Worm (Caenorhabditis elegans): ENCODE results near the gene rnp-9.

Gene rnp-9

ce11 chrX:10162476-10162875, 4.6 kb upstream of the rnp-9 start:
- TF ChIP-seq ztf-23 (GFP tag; IDR thresholded peaks at IDR 0.05) (no peak), ztf-29 (GFP tag; IDR thresholded peaks at IDR 0.05) (no peak), ref-1 (GFP tag; conservative IDR thresholded peaks at IDR 0.05) (no peak), klf-2 (GFP tag; conservative IDR thresholded peaks at IDR 0.05) (no peak), tab-1 (GFP tag; IDR thresholded peaks at IDR 0.05) (no peak), cog-1 (tag; optimal IDR thresholded peaks at IDR 0.05) (no peak), med-1 (GFP tag; optimal IDR thresholded peaks at IDR 0.05; ENCODE audit: insufficient read depth) (no peak), flt-1 (GFP tag; IDR thresholded peaks at IDR 0.05) (no peak), T22C8.4 (GFP tag; IDR thresholded peaks at IDR 0.05) (no peak)

ce11 chrX:10163212-10163611, 3.9 kb upstream of the rnp-9 start:
- TF ChIP-seq cog-1 (tag; optimal IDR thresholded peaks at IDR 0.05), result no peak
- no peak for TF ChIP-seq T22C8.4 (GFP tag; IDR thresholded peaks at IDR 0.05)
- TF ChIP-seq flt-1 (GFP tag; IDR thresholded peaks at IDR 0.05), result no peak
- no peak for TF ChIP-seq ref-1 (GFP tag; conservative IDR thresholded peaks at IDR 0.05)
- TF ChIP-seq klf-2 (GFP tag; conservative IDR thresholded peaks at IDR 0.05), result no peak

- TF ChIP-seq ref-1 (GFP tag; conservative IDR thresholded peaks at IDR 0.05) (no peak), med-1 (GFP tag; optimal IDR thresholded peaks at IDR 0.05; ENCODE audit: insufficient read depth) (no peak), klf-2 (GFP tag; conservative IDR thresholded peaks at IDR 0.05) (no peak), ztf-29 (GFP tag; IDR thresholded peaks at IDR 0.05) (no peak), tab-1 (GFP tag; IDR thresholded peaks at IDR 0.05) (no peak), T22C8.4 (GFP tag; IDR thresholded peaks at IDR 0.05) (no peak)
Measured at ce11 chrX:10168534-10168933, 1.4 kb downstream of the rnp-9 start.

ce11 chrX:10170598-10170997, 3.5 kb downstream of the rnp-9 start:
- TF ChIP-seq flt-1 (GFP tag; IDR thresholded peaks at IDR 0.05) (no peak), ztf-29 (GFP tag; IDR thresholded peaks at IDR 0.05) (no peak), ref-1 (GFP tag; conservative IDR thresholded peaks at IDR 0.05) (no peak), klf-2 (GFP tag; conservative IDR thresholded peaks at IDR 0.05) (no peak), cog-1 (tag; optimal IDR thresholded peaks at IDR 0.05) (no peak), ztf-23 (GFP tag; IDR thresholded peaks at IDR 0.05) (no peak), T22C8.4 (GFP tag; IDR thresholded peaks at IDR 0.05) (no peak), tab-1 (GFP tag; IDR thresholded peaks at IDR 0.05) (no peak), med-1 (GFP tag; optimal IDR thresholded peaks at IDR 0.05; ENCODE audit: insufficient read depth) (no peak)

ce11 chrX:10172004-10172584, 5.0 kb downstream of the rnp-9 start, which contains the start of gene C07A4.2:
Gene C07A4.2 (plus strand): TSS chrX:10172198.
- TF ChIP-seq cog-1 (tag; optimal IDR thresholded peaks at IDR 0.05) (no peak), flt-1 (GFP tag; IDR thresholded peaks at IDR 0.05) (no peak), med-1 (GFP tag; optimal IDR thresholded peaks at IDR 0.05; ENCODE audit: insufficient read depth) (no peak), ref-1 (GFP tag; conservative IDR thresholded peaks at IDR 0.05) (no peak), ztf-29 (GFP tag; IDR thresholded peaks at IDR 0.05) (no peak), klf-2 (GFP tag; conservative IDR thresholded peaks at IDR 0.05) (no peak), tab-1 (GFP tag; IDR thresholded peaks at IDR 0.05) (no peak), T22C8.4 (GFP tag; IDR thresholded peaks at IDR 0.05) (no peak), ztf-23 (GFP tag; IDR thresholded peaks at IDR 0.05) (no peak)

ce11 chrX:10174683-10175082, 7.6 kb downstream of the rnp-9 start, which contains the start of gene C07A4.3:
Gene C07A4.3 (plus strand): TSS chrX:10174983.
- TF ChIP-seq ztf-29 (GFP tag; IDR thresholded peaks at IDR 0.05) (no peak), flt-1 (GFP tag; IDR thresholded peaks at IDR 0.05) (no peak), med-1 (GFP tag; optimal IDR thresholded peaks at IDR 0.05; ENCODE audit: insufficient read depth) (no peak), tab-1 (GFP tag; IDR thresholded peaks at IDR 0.05) (no peak)

ce11 chrX:10176295-10176694, 9.2 kb downstream of the rnp-9 start, which contains the start of gene ncs-4:
Gene ncs-4 (plus strand): TSS chrX:10176521.
- no peak for TF ChIP-seq ztf-29 (GFP tag; IDR thresholded peaks at IDR 0.05)
- TF ChIP-seq tab-1 (GFP tag; IDR thresholded peaks at IDR 0.05), result no peak
- TF ChIP-seq klf-2 (GFP tag; conservative IDR thresholded peaks at IDR 0.05), result no peak
- TF ChIP-seq cog-1 (tag; optimal IDR thresholded peaks at IDR 0.05), result no peak
- no peak for TF ChIP-seq ztf-23 (GFP tag; IDR thresholded peaks at IDR 0.05)
- TF ChIP-seq T22C8.4 (GFP tag; IDR thresholded peaks at IDR 0.05), result no peak
- no peak for TF ChIP-seq ref-1 (GFP tag; conservative IDR thresholded peaks at IDR 0.05)

- TF ChIP-seq med-1 (GFP tag; optimal IDR thresholded peaks at IDR 0.05; ENCODE audit: insufficient read depth) (no peak), klf-2 (GFP tag; conservative IDR thresholded peaks at IDR 0.05) (no peak), flt-1 (GFP tag; IDR thresholded peaks at IDR 0.05) (no peak), cog-1 (tag; optimal IDR thresholded peaks at IDR 0.05) (no peak), ztf-29 (GFP tag; IDR thresholded peaks at IDR 0.05) (no peak), tab-1 (GFP tag; IDR thresholded peaks at IDR 0.05) (no peak), ref-1 (GFP tag; conservative IDR thresholded peaks at IDR 0.05) (no peak), ztf-23 (GFP tag; IDR thresholded peaks at IDR 0.05) (no peak), T22C8.4 (GFP tag; IDR thresholded peaks at IDR 0.05) (no peak)
Measured at ce11 chrX:10182613-10183012, 15.5 kb downstream of the rnp-9 start.

ce11 chrX:10183695-10184094, 16.6 kb downstream of the rnp-9 start, which contains the start of gene arrd-28:
Gene arrd-28 (plus strand): TSS chrX:10183995.
- no peak for TF ChIP-seq flt-1 (GFP tag; IDR thresholded peaks at IDR 0.05)
- TF ChIP-seq ref-1 (GFP tag; conservative IDR thresholded peaks at IDR 0.05), result no peak
- TF ChIP-seq klf-2 (GFP tag; conservative IDR thresholded peaks at IDR 0.05), result no peak
- no peak for TF ChIP-seq tab-1 (GFP tag; IDR thresholded peaks at IDR 0.05)
- no peak for TF ChIP-seq med-1 (GFP tag; optimal IDR thresholded peaks at IDR 0.05; ENCODE audit: insufficient read depth)
- TF ChIP-seq ztf-23 (GFP tag; IDR thresholded peaks at IDR 0.05), result no peak
- TF ChIP-seq ztf-29 (GFP tag; IDR thresholded peaks at IDR 0.05), result no peak
- TF ChIP-seq cog-1 (tag; optimal IDR thresholded peaks at IDR 0.05), result no peak
- no peak for TF ChIP-seq T22C8.4 (GFP tag; IDR thresholded peaks at IDR 0.05)

ce11 chrX:10184708-10185107, 17.6 kb downstream of the rnp-9 start:
- TF ChIP-seq T22C8.4 (GFP tag; IDR thresholded peaks at IDR 0.05), result no peak
- TF ChIP-seq cog-1 (tag; optimal IDR thresholded peaks at IDR 0.05), result no peak
- no peak for TF ChIP-seq flt-1 (GFP tag; IDR thresholded peaks at IDR 0.05)
- TF ChIP-seq ztf-23 (GFP tag; IDR thresholded peaks at IDR 0.05), result no peak
- TF ChIP-seq tab-1 (GFP tag; IDR thresholded peaks at IDR 0.05), result no peak
- TF ChIP-seq ref-1 (GFP tag; conservative IDR thresholded peaks at IDR 0.05), result no peak
- TF ChIP-seq ztf-29 (GFP tag; IDR thresholded peaks at IDR 0.05), result no peak
- no peak for TF ChIP-seq med-1 (GFP tag; optimal IDR thresholded peaks at IDR 0.05; ENCODE audit: insufficient read depth)
- TF ChIP-seq klf-2 (GFP tag; conservative IDR thresholded peaks at IDR 0.05), result no peak

All from whole organism, midembryonic.